Fruit fly (Drosophila melanogaster): ENCODE data around the gene CG11970.

DNA sequence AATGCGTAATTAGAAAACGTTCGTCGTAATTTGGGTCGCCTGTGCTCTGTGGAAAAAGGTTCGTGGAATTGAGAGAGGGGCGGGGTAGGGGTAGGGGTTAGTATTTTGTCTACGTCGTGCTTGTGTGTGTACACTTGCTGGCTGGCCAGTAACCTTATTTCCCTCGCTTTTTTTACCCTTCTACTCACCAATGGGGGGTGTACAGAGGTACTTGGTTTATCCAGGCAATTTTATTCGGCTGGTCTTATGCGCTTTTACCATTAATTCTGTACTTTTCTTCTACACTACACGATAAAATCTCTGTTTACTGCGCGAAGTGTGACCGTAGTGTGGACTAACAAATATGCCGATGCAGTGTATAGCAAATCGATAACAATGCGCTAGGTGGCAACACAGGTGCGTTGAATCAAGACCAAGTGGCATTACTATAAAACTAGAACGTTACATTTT, 35.2 kb downstream of the CG11970 start, which contains the start of gene tgo:
- no peak for TF ChIP-seq CG14711 (tag; optimal IDR thresholded peaks at IDR 0.05)
- peak; percentile 2 for TF ChIP-seq CG7101 (tag; optimal IDR thresholded peaks at IDR 0.05)
- TF ChIP-seq toe (GFP tag; optimal IDR thresholded peaks at IDR 0.05) = no peak
